Worm (Caenorhabditis elegans): Measurements from ENCODE around the gene pph-5.

ce11 chrV:19217104-19217503, 26.8 kb downstream of the pph-5 start, which contains the start of gene srr-2:
- TF ChIP-seq ztf-1 (GFP tag; conservative IDR thresholded peaks at IDR 0.05) (no peak), nhr-11 (tag; optimal IDR thresholded peaks at IDR 0.05) (no peak)
